Worm (Caenorhabditis elegans): Measurements from ENCODE around the gene F33D4.4.

The F33D4.4 gene

DNA sequence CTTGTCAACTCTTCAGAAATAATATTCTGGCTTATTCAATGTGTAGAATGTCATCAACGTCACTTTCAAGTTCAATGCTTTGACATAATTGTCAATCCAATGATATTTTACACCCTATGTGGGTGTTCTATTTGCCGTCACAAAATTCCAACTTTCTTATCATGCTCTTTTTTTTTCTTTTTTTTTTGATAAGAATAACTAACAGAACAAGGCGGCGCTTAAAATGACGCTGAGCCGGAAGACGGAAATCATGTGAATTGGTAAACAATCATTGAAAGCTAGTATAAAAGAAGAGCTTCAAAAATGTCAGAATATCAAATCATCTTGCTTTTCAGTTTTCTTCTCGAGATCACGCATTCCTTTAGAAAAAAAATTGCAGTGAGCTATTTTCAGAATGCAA, 19.6 kb upstream of the F33D4.4 start, which contains the start of gene C50F7.5:
C50F7.5 (plus strand) TSS at position 395 of the 400 bp plus-strand sequence.
- TF ChIP-seq ref-1 (GFP tag; conservative IDR thresholded peaks at IDR 0.05) (no peak), cog-1 (tag; optimal IDR thresholded peaks at IDR 0.05) (no peak), ztf-23 (GFP tag; IDR thresholded peaks at IDR 0.05) (no peak), tab-1 (GFP tag; IDR thresholded peaks at IDR 0.05) (no peak), flt-1 (GFP tag; IDR thresholded peaks at IDR 0.05) (no peak), med-1 (GFP tag; optimal IDR thresholded peaks at IDR 0.05; ENCODE audit: insufficient read depth) (no peak), klf-2 (GFP tag; conservative IDR thresholded peaks at IDR 0.05) (no peak), ztf-29 (GFP tag; IDR thresholded peaks at IDR 0.05) (no peak), T22C8.4 (GFP tag; IDR thresholded peaks at IDR 0.05) (no peak)

DNA sequence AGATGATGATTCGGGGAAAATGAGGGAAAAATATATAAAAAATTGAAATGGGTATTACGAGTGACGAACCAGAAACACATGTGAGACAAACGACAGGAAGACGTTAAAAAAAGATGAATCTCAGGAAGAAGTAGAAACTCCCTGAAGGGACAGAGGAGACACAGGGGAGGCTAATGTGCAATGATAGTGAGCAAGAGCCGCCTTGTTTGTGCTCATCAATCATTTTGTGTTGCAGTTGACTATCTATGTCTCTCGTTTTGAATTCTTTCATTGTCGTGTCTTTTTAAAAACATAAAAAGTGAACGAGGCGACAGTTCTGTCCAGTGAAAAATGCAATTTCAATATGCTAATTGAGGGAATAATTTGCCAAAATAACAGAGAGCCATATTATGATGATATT, 18.2 kb upstream of the F33D4.4 start:
- no peak for TF ChIP-seq cog-1 (tag; optimal IDR thresholded peaks at IDR 0.05)
- TF ChIP-seq ref-1 (GFP tag; conservative IDR thresholded peaks at IDR 0.05), result no peak
- TF ChIP-seq ztf-23 (GFP tag; IDR thresholded peaks at IDR 0.05), result no peak
- TF ChIP-seq med-1 (GFP tag; optimal IDR thresholded peaks at IDR 0.05; ENCODE audit: insufficient read depth), result no peak
- no peak for TF ChIP-seq ztf-29 (GFP tag; IDR thresholded peaks at IDR 0.05)
- no peak for TF ChIP-seq T22C8.4 (GFP tag; IDR thresholded peaks at IDR 0.05)
- TF ChIP-seq flt-1 (GFP tag; IDR thresholded peaks at IDR 0.05), result no peak
- TF ChIP-seq klf-2 (GFP tag; conservative IDR thresholded peaks at IDR 0.05), result no peak

DNA sequence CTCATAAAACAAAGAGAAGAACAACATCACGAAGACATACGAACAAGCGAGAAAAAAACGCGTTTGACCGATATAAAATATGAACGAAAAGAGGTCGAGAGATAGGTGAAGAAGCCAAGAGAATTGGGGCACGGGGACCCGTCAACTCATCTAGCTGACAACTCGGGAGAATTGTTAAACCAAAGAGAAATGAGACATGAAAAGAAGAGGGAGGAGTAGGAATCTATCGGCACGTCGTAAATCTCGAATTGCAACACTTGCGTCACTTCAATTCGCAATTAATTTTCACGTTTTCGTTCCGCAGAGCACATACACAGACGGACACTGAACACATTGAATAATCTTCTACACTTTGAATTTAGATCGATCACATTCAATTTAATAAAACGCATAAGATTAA, 16.9 kb upstream of the F33D4.4 start:
- TF ChIP-seq flt-1 (GFP tag; IDR thresholded peaks at IDR 0.05), result no peak
- TF ChIP-seq klf-2 (GFP tag; conservative IDR thresholded peaks at IDR 0.05), result no peak
- TF ChIP-seq ztf-23 (GFP tag; IDR thresholded peaks at IDR 0.05), result no peak
- no peak for TF ChIP-seq med-1 (GFP tag; optimal IDR thresholded peaks at IDR 0.05; ENCODE audit: insufficient read depth)
- no peak for TF ChIP-seq ztf-29 (GFP tag; IDR thresholded peaks at IDR 0.05)
- TF ChIP-seq tab-1 (GFP tag; IDR thresholded peaks at IDR 0.05), result no peak
- TF ChIP-seq ref-1 (GFP tag; conservative IDR thresholded peaks at IDR 0.05), result no peak
- no peak for TF ChIP-seq cog-1 (tag; optimal IDR thresholded peaks at IDR 0.05)
- TF ChIP-seq T22C8.4 (GFP tag; IDR thresholded peaks at IDR 0.05), result no peak

DNA sequence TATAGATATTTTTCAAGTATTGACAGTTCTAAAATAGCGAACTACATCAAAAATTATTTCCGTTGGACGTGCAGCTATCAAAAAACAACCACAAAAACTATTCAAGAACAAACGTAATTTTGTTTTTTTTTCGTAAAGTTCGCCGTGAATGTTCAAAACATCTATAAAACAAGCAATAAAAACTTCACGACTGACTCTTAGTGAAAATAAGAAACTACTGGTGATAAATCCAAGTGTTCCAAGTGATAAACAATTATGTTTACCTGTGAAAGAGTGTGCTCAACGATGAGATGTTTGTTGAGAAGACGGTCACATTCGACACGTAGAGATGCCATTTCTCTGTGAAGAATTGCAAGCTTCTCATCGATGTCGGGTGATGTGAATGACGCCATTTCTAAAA, 16.1 kb upstream of the F33D4.4 start, which contains the start of gene C50F7.6:
C50F7.6 (minus strand) TSS at position 394 of the 400 bp plus-strand sequence.
- TF ChIP-seq klf-2 (GFP tag; conservative IDR thresholded peaks at IDR 0.05) (no peak), flt-1 (GFP tag; IDR thresholded peaks at IDR 0.05) (no peak), med-1 (GFP tag; optimal IDR thresholded peaks at IDR 0.05; ENCODE audit: insufficient read depth) (no peak), T22C8.4 (GFP tag; IDR thresholded peaks at IDR 0.05) (no peak), tab-1 (GFP tag; IDR thresholded peaks at IDR 0.05) (no peak), cog-1 (tag; optimal IDR thresholded peaks at IDR 0.05) (no peak), ref-1 (GFP tag; conservative IDR thresholded peaks at IDR 0.05) (no peak), ztf-23 (GFP tag; IDR thresholded peaks at IDR 0.05) (no peak), ztf-29 (GFP tag; IDR thresholded peaks at IDR 0.05) (no peak)

DNA sequence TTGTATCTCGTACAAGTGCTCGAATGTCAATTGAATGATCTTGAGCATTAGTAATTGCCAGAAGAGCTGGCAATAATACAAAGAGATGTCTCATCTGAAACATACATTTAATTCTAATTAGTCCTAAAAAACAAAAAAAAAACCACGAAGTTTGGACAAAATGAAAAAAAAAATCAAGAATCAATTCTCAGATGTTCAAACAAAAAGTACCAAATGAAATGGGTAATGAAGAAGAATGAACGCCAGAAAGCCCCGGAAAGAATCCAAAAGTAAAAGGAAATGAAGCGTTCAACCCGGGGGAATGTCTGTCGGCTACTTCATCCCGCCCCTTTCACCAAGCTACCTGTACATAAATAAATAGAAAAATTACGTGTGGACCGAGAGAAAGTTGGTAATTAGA, 11.2 kb upstream of the F33D4.4 start, which contains the start of gene F33D4.6:
F33D4.6 (minus strand) TSS at position 101 of the 400 bp plus-strand sequence.
- no peak for TF ChIP-seq tab-1 (GFP tag; IDR thresholded peaks at IDR 0.05)
- no peak for TF ChIP-seq klf-2 (GFP tag; conservative IDR thresholded peaks at IDR 0.05)
- no peak for TF ChIP-seq ref-1 (GFP tag; conservative IDR thresholded peaks at IDR 0.05)
- TF ChIP-seq cog-1 (tag; optimal IDR thresholded peaks at IDR 0.05), result no peak
- TF ChIP-seq ztf-29 (GFP tag; IDR thresholded peaks at IDR 0.05), result no peak
- no peak for TF ChIP-seq ztf-23 (GFP tag; IDR thresholded peaks at IDR 0.05)
- no peak for TF ChIP-seq flt-1 (GFP tag; IDR thresholded peaks at IDR 0.05)
- no peak for TF ChIP-seq T22C8.4 (GFP tag; IDR thresholded peaks at IDR 0.05)
- TF ChIP-seq med-1 (GFP tag; optimal IDR thresholded peaks at IDR 0.05; ENCODE audit: insufficient read depth), result no peak

DNA sequence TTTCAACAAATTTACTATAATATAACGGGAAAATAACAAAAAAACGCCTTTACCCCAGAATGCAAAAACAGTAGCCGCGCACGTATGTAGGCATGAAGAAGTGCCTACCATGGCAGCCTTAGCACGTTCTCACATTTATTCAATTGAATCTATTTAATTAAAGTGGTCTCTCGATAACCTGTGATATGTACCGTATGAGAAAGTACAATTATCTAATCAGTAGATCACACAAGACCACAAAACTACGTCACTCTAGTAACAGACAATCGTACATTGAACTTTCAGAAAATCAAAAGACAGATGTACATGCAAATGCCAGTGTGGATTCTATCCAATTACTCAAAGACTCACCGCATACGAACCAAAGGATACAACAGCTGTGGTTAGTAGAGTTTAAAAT, 5.5 kb upstream of the F33D4.4 start:
- no peak for TF ChIP-seq med-1 (GFP tag; optimal IDR thresholded peaks at IDR 0.05; ENCODE audit: insufficient read depth)
- no peak for TF ChIP-seq ztf-29 (GFP tag; IDR thresholded peaks at IDR 0.05)
- TF ChIP-seq ztf-23 (GFP tag; IDR thresholded peaks at IDR 0.05), result no peak
- TF ChIP-seq ref-1 (GFP tag; conservative IDR thresholded peaks at IDR 0.05), result no peak
- no peak for TF ChIP-seq tab-1 (GFP tag; IDR thresholded peaks at IDR 0.05)
- no peak for TF ChIP-seq cog-1 (tag; optimal IDR thresholded peaks at IDR 0.05)
- no peak for TF ChIP-seq T22C8.4 (GFP tag; IDR thresholded peaks at IDR 0.05)
- TF ChIP-seq klf-2 (GFP tag; conservative IDR thresholded peaks at IDR 0.05), result no peak
- no peak for TF ChIP-seq flt-1 (GFP tag; IDR thresholded peaks at IDR 0.05)

DNA sequence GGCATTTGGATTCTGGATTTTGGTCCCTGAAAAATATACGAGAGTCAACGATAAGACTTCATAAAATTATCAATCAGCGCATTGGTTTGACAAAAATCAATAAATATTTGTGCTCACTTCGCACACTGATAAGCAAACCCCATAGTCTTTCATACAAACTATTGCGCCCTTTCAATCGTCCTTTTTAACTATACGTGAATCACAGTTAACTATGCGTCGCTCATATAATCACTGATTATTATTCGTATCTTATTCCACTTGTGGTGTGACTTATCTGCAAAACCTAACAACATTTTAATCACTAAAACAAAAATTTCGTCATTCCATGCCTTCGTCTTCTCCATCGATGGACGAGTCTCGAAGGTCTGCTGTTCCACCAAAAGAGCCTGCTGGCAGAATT, 4.1 kb upstream of the F33D4.4 start, which contains the start of gene nhr-8:
nhr-8 (plus strand) TSS at position 160 of the 400 bp plus-strand sequence.
- no peak for TF ChIP-seq cog-1 (tag; optimal IDR thresholded peaks at IDR 0.05)
- TF ChIP-seq ztf-23 (GFP tag; IDR thresholded peaks at IDR 0.05), result no peak
- TF ChIP-seq klf-2 (GFP tag; conservative IDR thresholded peaks at IDR 0.05), result no peak

DNA sequence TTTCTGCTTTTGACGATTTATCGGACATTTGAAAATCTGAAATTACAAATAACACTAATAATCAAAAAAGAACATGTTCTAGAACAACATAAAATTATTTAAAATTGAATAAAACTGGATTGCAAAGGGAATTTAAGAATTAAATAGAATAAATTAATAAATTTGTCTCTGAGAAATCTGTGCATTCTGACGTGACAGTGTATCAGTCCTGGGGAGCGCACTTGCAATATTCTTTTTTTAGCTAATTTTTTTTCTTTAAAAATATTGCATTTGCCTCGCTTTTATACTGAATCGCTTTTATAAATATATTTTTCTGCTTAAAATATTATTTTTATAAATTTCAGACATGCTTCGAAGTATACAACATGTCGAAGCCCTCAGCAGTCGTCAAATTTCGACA, 3.0 kb upstream of the F33D4.4 start, which contains the start of the genes mrpl-1, emc-6 and mrps-24:
mrpl-1 (minus strand) TSS at position 1 of the 400 bp plus-strand sequence.
emc-6 (minus strand) TSS at position 36 of the 400 bp plus-strand sequence.
mrps-24 (plus strand) TSS at position 345 of the 400 bp plus-strand sequence.
- TF ChIP-seq cog-1 (tag; optimal IDR thresholded peaks at IDR 0.05) (peak; percentile 3), flt-1 (GFP tag; IDR thresholded peaks at IDR 0.05) (no peak)

DNA sequence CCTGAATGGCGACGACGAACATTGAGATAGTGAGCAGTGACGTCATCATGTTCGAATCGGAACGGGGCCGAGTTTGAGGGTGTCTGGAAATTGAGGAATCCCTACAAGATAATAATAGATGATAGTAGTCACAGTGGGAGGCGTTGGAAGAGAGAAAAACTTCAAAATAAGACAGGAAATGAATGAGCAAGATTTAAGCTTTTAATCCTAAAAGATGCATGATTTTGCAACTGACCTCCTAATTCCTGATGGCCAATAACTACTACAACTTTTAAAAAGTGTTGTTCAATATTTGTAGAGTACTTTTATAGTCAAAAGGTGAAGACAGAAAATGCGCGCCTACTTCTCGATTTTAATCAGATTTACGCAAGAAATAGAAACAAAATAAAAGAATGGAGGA, 8.4 kb downstream of the F33D4.4 start, which contains the start of gene flp-13:
flp-13 (minus strand) TSS at position 101 of the 400 bp plus-strand sequence.
- TF ChIP-seq klf-2 (GFP tag; conservative IDR thresholded peaks at IDR 0.05) (no peak), ztf-23 (GFP tag; IDR thresholded peaks at IDR 0.05) (no peak), ztf-29 (GFP tag; IDR thresholded peaks at IDR 0.05) (no peak), tab-1 (GFP tag; IDR thresholded peaks at IDR 0.05) (no peak), flt-1 (GFP tag; IDR thresholded peaks at IDR 0.05) (no peak), cog-1 (tag; optimal IDR thresholded peaks at IDR 0.05) (no peak), T22C8.4 (GFP tag; IDR thresholded peaks at IDR 0.05) (no peak), med-1 (GFP tag; optimal IDR thresholded peaks at IDR 0.05; ENCODE audit: insufficient read depth) (no peak), ref-1 (GFP tag; conservative IDR thresholded peaks at IDR 0.05) (no peak)

DNA sequence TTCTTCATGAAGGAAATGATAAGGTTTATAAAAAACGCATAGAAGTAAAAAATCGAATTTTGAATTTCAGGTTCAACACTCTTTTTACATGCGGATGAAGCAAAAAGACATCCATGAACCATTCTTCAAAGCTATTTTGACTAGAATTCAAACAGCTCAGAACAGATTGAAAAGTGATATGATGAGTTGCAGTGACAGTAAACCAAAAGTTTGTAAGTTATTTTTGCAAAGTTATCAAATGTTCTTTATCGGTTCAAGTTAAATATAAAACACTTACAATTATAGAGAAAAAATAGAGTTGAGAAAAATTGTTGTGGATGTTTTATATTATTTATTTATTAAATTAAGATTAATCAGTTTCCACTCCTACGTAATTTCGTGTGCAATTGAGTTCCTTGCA, 14.3 kb downstream of the F33D4.4 start:
- TF ChIP-seq cog-1 (tag; optimal IDR thresholded peaks at IDR 0.05), result no peak
- no peak for TF ChIP-seq T22C8.4 (GFP tag; IDR thresholded peaks at IDR 0.05)
- no peak for TF ChIP-seq flt-1 (GFP tag; IDR thresholded peaks at IDR 0.05)
- no peak for TF ChIP-seq med-1 (GFP tag; optimal IDR thresholded peaks at IDR 0.05; ENCODE audit: insufficient read depth)
- TF ChIP-seq klf-2 (GFP tag; conservative IDR thresholded peaks at IDR 0.05), result no peak
- TF ChIP-seq ztf-29 (GFP tag; IDR thresholded peaks at IDR 0.05), result no peak
- no peak for TF ChIP-seq tab-1 (GFP tag; IDR thresholded peaks at IDR 0.05)
- TF ChIP-seq ref-1 (GFP tag; conservative IDR thresholded peaks at IDR 0.05), result no peak
